Worm (Caenorhabditis elegans): ENCODE measurements around the gene nspc-19.

DNA sequence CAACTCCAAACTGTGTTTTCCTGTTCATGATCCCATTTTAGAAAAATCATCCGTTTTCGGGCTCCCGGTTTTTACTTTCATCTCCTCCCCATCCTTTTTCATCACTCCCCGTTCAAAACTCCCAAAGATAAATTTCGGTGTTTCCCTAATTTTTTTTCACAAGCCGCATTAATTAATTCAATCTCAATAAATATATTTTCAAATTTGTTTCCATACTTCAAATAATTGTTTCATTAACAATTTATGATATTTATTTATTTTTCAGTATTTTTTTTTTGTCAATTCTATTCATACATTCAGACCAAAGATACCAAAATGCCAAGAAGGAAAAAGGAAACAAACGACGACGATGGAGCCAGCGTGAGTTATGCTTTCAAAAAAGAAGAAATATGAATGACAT, 8.0 kb upstream of the nspc-19 start, which contains the start of gene D1025.1:
- TF ChIP-seq pros-1 (tag; optimal IDR thresholded peaks at IDR 0.05) (no peak), dve-1 (tag; optimal IDR thresholded peaks at IDR 0.05) (no peak), rnt-1 (tag; optimal IDR thresholded peaks at IDR 0.05) (no peak), ceh-30 (tag; optimal IDR thresholded peaks at IDR 0.05) (no peak), odd-2 (tag; optimal IDR thresholded peaks at IDR 0.05) (no peak)

Measured in whole organism, late embryonic.